Worm (Caenorhabditis elegans): ENCODE data around the gene C28H8.7.

DNA sequence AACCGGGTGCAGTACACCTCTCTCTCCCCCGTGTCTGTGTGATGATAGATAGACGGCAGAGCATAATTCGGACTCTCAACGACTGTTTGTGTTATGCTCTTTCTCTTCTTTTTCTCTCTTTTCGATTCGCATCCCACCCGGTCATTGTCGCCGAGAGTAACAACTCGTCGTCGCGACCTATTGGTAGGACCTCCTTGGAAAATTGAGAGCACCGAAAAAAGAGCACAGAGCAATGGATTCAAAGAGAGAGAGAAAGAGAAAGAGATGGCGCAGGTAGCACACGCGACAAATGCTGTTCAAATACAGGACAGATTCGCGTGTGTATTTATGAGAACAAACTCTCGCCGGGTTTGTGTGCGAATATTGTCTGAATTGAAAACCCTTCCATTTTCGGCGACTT lies 43.1 kb downstream of the C28H8.7 start:
- no peak for TF ChIP-seq pqm-1 (tag; optimal IDR thresholded peaks at IDR 0.05)
- no peak for TF ChIP-seq mec-3 (tag; optimal IDR thresholded peaks at IDR 0.05; ENCODE audit: borderline replicate concordance)
- TF ChIP-seq elt-2 (tag; optimal IDR thresholded peaks at IDR 0.05), result no peak
- TF ChIP-seq madf-2 (tag; optimal IDR thresholded peaks at IDR 0.05), result no peak
- no peak for TF ChIP-seq dmd-4 (tag; optimal IDR thresholded peaks at IDR 0.05; ENCODE audit: borderline replicate concordance)
- no peak for TF ChIP-seq nhr-232 (tag; optimal IDR thresholded peaks at IDR 0.05)
- TF ChIP-seq elt-4 (tag; optimal IDR thresholded peaks at IDR 0.05), result no peak
- TF ChIP-seq ceh-24 (tag; optimal IDR thresholded peaks at IDR 0.05), result no peak
- TF ChIP-seq nfya-1 (tag; optimal IDR thresholded peaks at IDR 0.05), result no peak
- no peak for TF ChIP-seq lin-11 (tag; optimal IDR thresholded peaks at IDR 0.05)
- no peak for TF ChIP-seq sox-4 (tag; optimal IDR thresholded peaks at IDR 0.05)
- TF ChIP-seq nhr-11 (tag; optimal IDR thresholded peaks at IDR 0.05), result no peak
